Fruit fly (Drosophila melanogaster) whole organism, embryonic: ENCODE measurements around the gene Coq7.

Experiments
- CG10543 ChIP-seq: fragments of 200-800 bp; sonication (Bioruptor generic); optimal IDR thresholded peaks from 3 replicates; lab custom pipeline; 2017; ENCODE audit warnings: missing biosample characterization, mild to moderate bottlenecking, missing genetic modification characterization, moderate library complexity
- CG11696 ChIP-seq: fragments of 200-800 bp; sonication (Bioruptor generic); IDR thresholded peaks from 2 replicates; pipeline ENCODE4 v1.3.6; 2022; ENCODE audit warnings: missing biosample characterization, missing genetic modification characterization
- CG11723 ChIP-seq: fragments of 200-800 bp; sonication (Bioruptor generic); optimal IDR thresholded peaks from 2 replicates; lab custom pipeline; 2017; ENCODE audit warnings: missing biosample characterization, mild to moderate bottlenecking, missing genetic modification characterization
- CG12299 ChIP-seq: fragments of 200-800 bp; sonication (Bioruptor generic); optimal IDR thresholded peaks from 2 replicates; lab custom pipeline; 2018; ENCODE audit warnings: missing biosample characterization, mild to moderate bottlenecking, missing genetic modification characterization
- CG13287 ChIP-seq: fragments of 200-800 bp; sonication (Bioruptor generic); IDR thresholded peaks from 2 replicates; pipeline ENCODE4 v1.3.6; 2022; ENCODE audit warnings: missing biosample characterization, missing genetic modification characterization; ENCODE audit not compliant: partially characterized antibody
- CG15514 ChIP-seq: fragments of 200-800 bp; sonication (Bioruptor generic); optimal IDR thresholded peaks from 3 replicates; lab custom pipeline; 2017; ENCODE audit warnings: missing biosample characterization, missing genetic modification characterization, mild to moderate bottlenecking, moderate library complexity, missing genetic modification reagents
- CG1603 ChIP-seq: fragments of 200-800 bp; sonication (Bioruptor generic); optimal IDR thresholded peaks from 2 replicates; lab custom pipeline; 2019; ENCODE audit warnings: missing biosample characterization, mild to moderate bottlenecking, missing genetic modification characterization, moderate library complexity
- CG17328 ChIP-seq: fragments of 200-800 bp; sonication (Bioruptor generic); IDR thresholded peaks from 2 replicates; pipeline ENCODE4 v1.3.6; 2022; ENCODE audit warnings: missing biosample characterization, missing genetic modification characterization
- CG17568 ChIP-seq: fragments of 200-800 bp; sonication (Bioruptor generic); optimal IDR thresholded peaks from 2 replicates; lab custom pipeline; 2018; ENCODE audit warnings: missing biosample characterization, mild to moderate bottlenecking, missing genetic modification characterization, moderate library complexity
- CG2129 ChIP-seq: fragments of 200-800 bp; sonication (Bioruptor generic); IDR thresholded peaks from 2 replicates; pipeline ENCODE4 v1.3.6; 2022; ENCODE audit warnings: missing biosample characterization, missing genetic modification characterization; ENCODE audit not compliant: partially characterized antibody
- CG2199 ChIP-seq: fragments of 200-800 bp; sonication (Bioruptor generic); IDR thresholded peaks from 3 replicates; pipeline ENCODE4 v1.3.6; 2022; ENCODE audit warnings: missing biosample characterization, missing genetic modification characterization
- CG2712 ChIP-seq: fragments of 200-800 bp; optimal IDR thresholded peaks from 3 replicates; lab custom pipeline; 2019; ENCODE audit warnings: missing biosample characterization, mild to moderate bottlenecking, missing genetic modification characterization, moderate library complexity
- CG2875 ChIP-seq: fragments of 200-800 bp; sonication (Bioruptor generic); optimal IDR thresholded peaks from 2 replicates; lab custom pipeline; 2017; ENCODE audit warnings: missing biosample characterization, mild to moderate bottlenecking, missing genetic modification characterization, missing genetic modification reagents
- CG3065 ChIP-seq: fragments of 200-800 bp; sonication (Bioruptor generic); optimal IDR thresholded peaks from 2 replicates; lab custom pipeline; 2016; ENCODE audit warnings: missing biosample characterization, missing genetic modification characterization
- CG33213 ChIP-seq: fragments of 200-800 bp; sonication (Bioruptor generic); optimal IDR thresholded peaks from 3 replicates; lab custom pipeline; 2016; ENCODE audit warnings: missing biosample characterization, missing genetic modification characterization
- CG3838 ChIP-seq: fragments of 200-800 bp; sonication (Bioruptor generic); optimal IDR thresholded peaks from 3 replicates; lab custom pipeline; 2016; ENCODE audit warnings: missing biosample characterization, missing genetic modification characterization
- CG4328 ChIP-seq: fragments of 200-800 bp; sonication (Bioruptor generic); optimal IDR thresholded peaks from 3 replicates; lab custom pipeline; 2017; ENCODE audit warnings: missing biosample characterization, missing genetic modification reagents, missing genetic modification characterization
- CG4707 ChIP-seq: fragments of 200-800 bp; sonication (Bioruptor generic); optimal IDR thresholded peaks from 2 replicates; lab custom pipeline; 2018; ENCODE audit warnings: missing biosample characterization, mild to moderate bottlenecking, missing genetic modification characterization, moderate library complexity
- CG8290 ChIP-seq, 3 experiments: fragments of 200-800 bp; sonication (Bioruptor generic); optimal IDR thresholded peaks; 2 replicates each; lab custom pipeline; 2016 to 2019; ENCODE audit warnings: missing biosample characterization in 3 of 3, missing genetic modification characterization in 3 of 3, mild to moderate bottlenecking in 2 of 3, moderate library complexity in 1 of 3
- CG8924 ChIP-seq: fragments of 200-800 bp; optimal IDR thresholded peaks from 3 replicates; lab custom pipeline; 2019; ENCODE audit warnings: missing biosample characterization, mild to moderate bottlenecking, missing genetic modification characterization, moderate library complexity
- CG9437 ChIP-seq: fragments of 200-800 bp; sonication (Bioruptor generic); optimal IDR thresholded peaks from 2 replicates; lab custom pipeline; 2018; ENCODE audit warnings: missing biosample characterization, mild to moderate bottlenecking, missing genetic modification characterization
- CG9609 ChIP-seq: fragments of 200-800 bp; sonication (Bioruptor generic); optimal IDR thresholded peaks from 3 replicates; lab custom pipeline; 2016; ENCODE audit warnings: missing biosample characterization, missing genetic modification characterization
- CG9876 ChIP-seq: fragments of 200-800 bp; sonication (Bioruptor generic); optimal IDR thresholded peaks from 2 replicates; lab custom pipeline; 2016; ENCODE audit warnings: missing biosample characterization, missing genetic modification characterization
- CoRest ChIP-seq: fragments of 200-800 bp; sonication (Bioruptor generic); optimal IDR thresholded peaks from 3 replicates; lab custom pipeline; 2018; ENCODE audit warnings: missing biosample characterization, mild to moderate bottlenecking, missing genetic modification characterization, moderate library complexity
- Deaf1 ChIP-seq: fragments of 200-800 bp; optimal IDR thresholded peaks from 3 replicates; lab custom pipeline; 2019; ENCODE audit warnings: missing biosample characterization, mild to moderate bottlenecking, missing genetic modification characterization, moderate library complexity
- Doc3 ChIP-seq: fragments of 200-800 bp; sonication (Bioruptor generic); IDR thresholded peaks from 3 replicates; pipeline ENCODE4 v1.3.6; 2022; ENCODE audit warnings: missing biosample characterization, missing genetic modification characterization; ENCODE audit not compliant: partially characterized antibody
- Gsc ChIP-seq: fragments of 200-800 bp; sonication (Bioruptor generic); IDR thresholded peaks from 2 replicates; pipeline ENCODE4 v1.3.6; 2022; ENCODE audit warnings: missing biosample characterization, missing genetic modification characterization
- H15 ChIP-seq: fragments of 200-800 bp; sonication (Bioruptor generic); IDR thresholded peaks from 3 replicates; pipeline ENCODE4 v1.3.6; 2022; ENCODE audit warnings: missing biosample characterization, missing genetic modification characterization
- Hey ChIP-seq: fragments of 200-800 bp; sonication (Bioruptor generic); optimal IDR thresholded peaks from 3 replicates; lab custom pipeline; 2018; ENCODE audit warnings: missing biosample characterization, mild to moderate bottlenecking, missing genetic modification characterization
- Hr3 ChIP-seq: fragments of 200-800 bp; sonication (Bioruptor generic); optimal IDR thresholded peaks from 3 replicates; lab custom pipeline; 2016; ENCODE audit warnings: missing biosample characterization, missing genetic modification characterization
- Hsf ChIP-seq: fragments of 200-800 bp; sonication (Bioruptor generic); optimal IDR thresholded peaks from 3 replicates; lab custom pipeline; 2016; ENCODE audit warnings: missing biosample characterization, missing genetic modification characterization
- Pdp1 ChIP-seq, 2 experiments: fragments of 200-800 bp; sonication (Bioruptor generic); optimal IDR thresholded peaks; 3 replicates each; lab custom pipeline; 2016; ENCODE audit warnings: missing biosample characterization in 2 of 2, missing genetic modification characterization in 2 of 2, mild to moderate bottlenecking in 1 of 2, moderate library complexity in 1 of 2
- Sin3A ChIP-seq: fragments of >200 bp; optimal IDR thresholded peaks from 2 replicates; lab custom pipeline; 2018
- Taf1 ChIP-seq: fragments of 200-800 bp; sonication (Bioruptor generic); IDR thresholded peaks from 2 replicates; pipeline ENCODE4 v1.3.6; 2022; ENCODE audit warnings: missing biosample characterization, missing genetic modification characterization
- chinmo ChIP-seq: fragments of 200-800 bp; sonication (Bioruptor generic); IDR thresholded peaks from 4 replicates; pipeline ENCODE4 v1.3.6; 2022; ENCODE audit warnings: missing biosample characterization, missing genetic modification characterization; ENCODE audit not compliant: partially characterized antibody
- disco-r ChIP-seq: fragments of 200-800 bp; sonication (Bioruptor generic); optimal IDR thresholded peaks from 2 replicates; lab custom pipeline; 2016; ENCODE audit warnings: missing biosample characterization, missing genetic modification characterization
- fd96Cb ChIP-seq: fragments of 200-800 bp; sonication (Bioruptor generic); optimal IDR thresholded peaks from 2 replicates; lab custom pipeline; 2018; ENCODE audit warnings: missing biosample characterization, mild to moderate bottlenecking, missing genetic modification characterization, moderate library complexity
- fru ChIP-seq: fragments of >200 bp; optimal IDR thresholded peaks from 2 replicates; lab custom pipeline; 2017
- hbn ChIP-seq: fragments of 200-800 bp; sonication (Bioruptor generic); IDR thresholded peaks from 2 replicates; pipeline ENCODE4 v1.3.6; 2022; ENCODE audit warnings: missing biosample characterization, missing genetic modification characterization; ENCODE audit not compliant: partially characterized antibody
- her ChIP-seq: fragments of 200-800 bp; sonication (Bioruptor generic); optimal IDR thresholded peaks from 2 replicates; lab custom pipeline; 2016; ENCODE audit warnings: missing biosample characterization, missing genetic modification characterization
- knrl ChIP-seq: fragments of 200-800 bp; sonication (Bioruptor generic); IDR thresholded peaks from 3 replicates; pipeline ENCODE4 v1.3.6; 2022; ENCODE audit warnings: missing biosample characterization, missing genetic modification characterization; ENCODE audit not compliant: partially characterized antibody
- onecut ChIP-seq: fragments of 200-800 bp; sonication (Bioruptor generic); IDR thresholded peaks from 2 replicates; pipeline ENCODE4 v1.3.6; 2022; ENCODE audit warnings: missing biosample characterization, missing genetic modification characterization
- pita ChIP-seq: fragments of 200-800 bp; sonication (Bioruptor generic); optimal IDR thresholded peaks from 2 replicates; lab custom pipeline; 2017; ENCODE audit warnings: missing biosample characterization, mild to moderate bottlenecking, missing genetic modification characterization
- prd ChIP-seq, 3 experiments: fragments of >200 bp in 2 of 3; fragments of 200-800 bp in 1 of 3; sonication (Bioruptor generic) in 1 of 3; optimal IDR thresholded peaks in 2 of 3; IDR thresholded peaks in 1 of 3; 2 replicates in 2 of 3; 3 replicates in 1 of 3; pipeline versions ENCODE4 v1.3.6 to Lab custom; 2017 to 2022; ENCODE audit warnings: missing biosample characterization in 1 of 3, missing genetic modification characterization in 1 of 3
- psq ChIP-seq: fragments of 200-800 bp; sonication (Bioruptor generic); optimal IDR thresholded peaks from 2 replicates; lab custom pipeline; 2017; ENCODE audit warnings: missing biosample characterization, missing genetic modification characterization
- repo ChIP-seq: fragments of 200-800 bp; sonication (Bioruptor generic); optimal IDR thresholded peaks from 2 replicates; lab custom pipeline; 2016; ENCODE audit warnings: missing biosample characterization, missing genetic modification characterization
- sens-2 ChIP-seq: fragments of 200-800 bp; sonication (Bioruptor generic); IDR thresholded peaks from 2 replicates; pipeline ENCODE4 v1.3.6; 2022; ENCODE audit warnings: missing biosample characterization, missing genetic modification characterization
- sqz ChIP-seq: fragments of 200-800 bp; sonication (Bioruptor generic); optimal IDR thresholded peaks from 3 replicates; lab custom pipeline; 2018; ENCODE audit warnings: missing biosample characterization, mild to moderate bottlenecking, missing genetic modification characterization
- tin ChIP-seq: fragments of 200-800 bp; sonication (Bioruptor generic); optimal IDR thresholded peaks from 3 replicates; lab custom pipeline; 2016; ENCODE audit warnings: missing biosample characterization, missing genetic modification characterization
- yki ChIP-seq: fragments of >200 bp; optimal IDR thresholded peaks from 3 replicates; lab custom pipeline; 2018

Coq7 gene

DNA sequence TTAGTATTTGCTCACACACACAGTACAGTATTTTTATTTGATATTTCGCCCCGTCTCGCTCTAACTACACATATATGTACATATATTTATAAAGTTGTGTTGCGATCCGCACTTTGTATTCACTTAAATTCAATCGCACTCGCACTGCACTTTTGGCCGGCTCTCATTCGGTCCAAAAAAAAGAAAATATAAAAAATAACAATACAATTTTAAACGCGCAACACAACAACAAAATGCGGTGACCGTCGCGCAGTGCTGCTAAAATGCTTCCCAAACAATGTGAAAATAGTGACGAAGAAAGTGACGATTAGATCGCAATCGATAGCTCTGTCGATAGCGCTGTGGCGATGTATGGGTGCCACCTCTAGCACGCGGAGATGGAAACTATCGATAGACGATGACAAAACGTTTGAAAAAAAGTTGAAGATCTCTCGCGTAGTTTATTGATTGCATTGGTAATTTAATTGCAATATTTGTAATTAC is 32.3 kb downstream of the Coq7 start, which contains the start of the genes C3G and pod1 (continued):
- peak; percentile 97 for TF ChIP-seq hbn (GFP tag; lab: Robert Waterston, UW)
- peak; percentile 33 for TF ChIP-seq CG10543 (GFP tag; lab: Kevin White, UChicago)
- TF ChIP-seq CG3065 (GFP tag; lab: Kevin White, UChicago): no peak
- TF ChIP-seq Deaf1 (tag; lab: Kevin White, UChicago): no peak
- TF ChIP-seq Doc3: peak; percentile 89
- no peak for TF ChIP-seq CG4707 (GFP tag; lab: Kevin White, UChicago)
- peak; percentile 43 for TF ChIP-seq Hsf (GFP tag; lab: Kevin White, UChicago)
- peak; percentile 75 for TF ChIP-seq Sin3A (lab: Kevin White, UChicago)
- TF ChIP-seq CG9609 (GFP tag; lab: Kevin White, UChicago): no peak
- TF ChIP-seq CG4328 (GFP tag; lab: Kevin White, UChicago): no peak
- TF ChIP-seq psq (GFP tag; lab: Kevin White, UChicago): peak; percentile 8
- peak; percentile 98 for TF ChIP-seq knrl (GFP tag; lab: Robert Waterston, UW)
- no peak for TF ChIP-seq CG11696 (GFP tag; lab: Robert Waterston, UW)
- no peak for TF ChIP-seq CG9437 (GFP tag; lab: Kevin White, UChicago)
- peak; percentile 32 for TF ChIP-seq sqz
- peak; percentile 6 for TF ChIP-seq repo
- TF ChIP-seq onecut: peak; percentile 25; the same call in 1 of the 2 replicates
- TF ChIP-seq prd (optimal IDR thresholded peaks at IDR 0.05; lab: Kevin White, UChicago): no peak
- TF ChIP-seq prd (GFP tag; IDR thresholded peaks at IDR 0.05; lab: Robert Waterston, UW): no peak
- TF ChIP-seq Hey: no peak
- no peak for TF ChIP-seq fru (lab: Kevin White, UChicago)
- peak; percentile 57 for TF ChIP-seq CG8924
- peak; percentile 71 for TF ChIP-seq CG33213 (GFP tag; lab: Kevin White, UChicago)
- peak; percentile 67 for TF ChIP-seq CG15514 (GFP tag; lab: Kevin White, UChicago)
- TF ChIP-seq Pdp1 (GFP tag; optimal IDR thresholded peaks at IDR 0.05; lab: Kevin White, UChicago): peak; percentile 14 to 68
- no peak for TF ChIP-seq Taf1 (GFP tag; lab: Robert Waterston, UW)
- TF ChIP-seq disco-r (GFP tag; lab: Kevin White, UChicago): no peak
- TF ChIP-seq H15: no peak
- TF ChIP-seq chinmo (GFP tag; lab: Robert Waterston, UW): peak; percentile 98
- no peak for TF ChIP-seq CG17328
- no peak for TF ChIP-seq CG11723 (GFP tag; lab: Kevin White, UChicago)
- peak; percentile 32 for TF ChIP-seq tin (GFP tag; lab: Kevin White, UChicago)
- TF ChIP-seq pita: no peak
- TF ChIP-seq Gsc: no peak
- no peak for TF ChIP-seq CG8290 (GFP tag; optimal IDR thresholded peaks at IDR 0.05; lab: Kevin White, UChicago)
- TF ChIP-seq CG8290 (tag; optimal IDR thresholded peaks at IDR 0.05; lab: Kevin White, UChicago): peak in 1 of 2 experiments; percentile 77
- TF ChIP-seq CG2712: peak; percentile 39
- peak; percentile 85 for TF ChIP-seq CG2129 (GFP tag; lab: Robert Waterston, UW)
- TF ChIP-seq sens-2 (GFP tag; lab: Robert Waterston, UW): no peak
- no peak for TF ChIP-seq yki
- TF ChIP-seq CG1603 (tag; lab: Kevin White, UChicago): peak; percentile 79
- peak; percentile 41 for TF ChIP-seq her (GFP tag; lab: Kevin White, UChicago)
- no peak for TF ChIP-seq CG17568
- peak; percentile 30 for TF ChIP-seq CoRest
- TF ChIP-seq fd96Cb (tag; lab: Kevin White, UChicago): no peak
- no peak for TF ChIP-seq CG3838 (GFP tag; lab: Kevin White, UChicago)
- TF ChIP-seq CG12299 (tag; lab: Kevin White, UChicago): peak; percentile 39
- TF ChIP-seq CG9876 (GFP tag; lab: Kevin White, UChicago): no peak
- TF ChIP-seq Hr3 (GFP tag; lab: Kevin White, UChicago): no peak
- no peak for TF ChIP-seq CG2199 (GFP tag; lab: Robert Waterston, UW)
- TF ChIP-seq CG13287 (GFP tag; lab: Robert Waterston, UW): peak; percentile 96
- TF ChIP-seq CG2875 (GFP tag; lab: Kevin White, UChicago): no peak
